Worm (Caenorhabditis elegans) whole organism, mixed stage, embryonic: ENCODE results near the gene F21C10.11.
A peak's percentile ranks its signal among the peaks of the same experiment; 100 is the strongest.

Source experiments
- M03D4.4 ChIP-seq: sonication (generic microtip); optimal IDR thresholded peaks from 2 replicates; lab custom pipeline; 2017; ENCODE audit warnings: mild to moderate bottlenecking, missing genetic modification characterization, missing compliant biosample characterization
- ceh-83 ChIP-seq: fragments of 200-800 bp; sonication (Bioruptor generic); optimal IDR thresholded peaks from 2 replicates; lab custom pipeline; 2018; ENCODE audit warnings: mild to moderate bottlenecking, missing genetic modification characterization, missing compliant biosample characterization
- nhr-12 ChIP-seq: fragments of 150-350 bp; optimal IDR thresholded peaks from 2 replicates; lab custom pipeline; 2014; ENCODE audit warnings: missing biosample characterization, missing genetic modification characterization
- nhr-237 ChIP-seq: fragments of 150-350 bp; optimal IDR thresholded peaks from 2 replicates; lab custom pipeline; 2014; ENCODE audit warnings: missing biosample characterization, missing genetic modification characterization
- snpc-4 ChIP-seq: fragments of 150-350 bp; optimal IDR thresholded peaks from 2 replicates; lab custom pipeline; 2014; ENCODE audit warnings: missing biosample characterization, missing genetic modification characterization
- unc-39 ChIP-seq: fragments of 150-350 bp; optimal IDR thresholded peaks from 2 replicates; lab custom pipeline; 2014; ENCODE audit warnings: missing biosample characterization, missing genetic modification characterization
- ztf-11 ChIP-seq: fragments of 150-350 bp; optimal IDR thresholded peaks from 2 replicates; lab custom pipeline; 2014; ENCODE audit warnings: missing biosample characterization, missing genetic modification characterization

- TF ChIP-seq ceh-83 (GFP tag; lab: Kevin White, UChicago) (no peak), unc-39 (no peak), nhr-12 (tag; lab: Kevin White, UChicago) (no peak), M03D4.4 (no peak), nhr-237 (tag; lab: Kevin White, UChicago) (peak; percentile 6), snpc-4 (tag; lab: Kevin White, UChicago) (no peak), ztf-11 (no peak)
These were observed 27.5 kb upstream of the F21C10.11 start, which contains the start of gene F21C10.10 for ce11 chrV:9095613-9096317.
